Fruit fly (Drosophila melanogaster) whole organism, embryonic: ENCODE measurements around the gene CG6583.
A peak's percentile ranks its signal among the peaks of the same experiment; 100 is the strongest.

ENCODE experiments used
- ATbp ChIP-seq: fragments of 200-800 bp; sonication (Bioruptor generic); optimal IDR thresholded peaks from 2 replicates; lab custom pipeline; 2017; ENCODE audit warnings: missing biosample characterization, mild to moderate bottlenecking, missing genetic modification characterization, missing genetic modification reagents
- Asciz ChIP-seq: fragments of 200-800 bp; sonication (Bioruptor generic); optimal IDR thresholded peaks from 2 replicates; lab custom pipeline; 2017; ENCODE audit warnings: missing biosample characterization, mild to moderate bottlenecking, missing genetic modification characterization, missing genetic modification reagents
- CG10274 ChIP-seq: fragments of 200-800 bp; sonication (Bioruptor generic); optimal IDR thresholded peaks from 3 replicates; lab custom pipeline; 2017; ENCODE audit warnings: missing biosample characterization, mild to moderate bottlenecking, missing genetic modification characterization
- CG11247 ChIP-seq: fragments of 200-800 bp; sonication (Bioruptor generic); IDR thresholded peaks from 2 replicates; pipeline ENCODE4 v1.3.6; 2022; ENCODE audit warnings: missing biosample characterization, missing genetic modification characterization
- CG11504 ChIP-seq: fragments of 200-800 bp; sonication (Bioruptor generic); optimal IDR thresholded peaks from 3 replicates; lab custom pipeline; 2019; ENCODE audit warnings: missing biosample characterization, mild to moderate bottlenecking, missing genetic modification characterization, moderate library complexity
- CG13624 ChIP-seq: fragments of 200-800 bp; sonication (Bioruptor generic); optimal IDR thresholded peaks from 2 replicates; lab custom pipeline; 2016; ENCODE audit warnings: missing biosample characterization, missing genetic modification characterization
- CG14050 ChIP-seq: fragments of 200-800 bp; sonication (Bioruptor generic); IDR thresholded peaks from 3 replicates; pipeline ENCODE4 v1.3.6; 2022; ENCODE audit warnings: missing biosample characterization, missing genetic modification characterization
- CG15479 ChIP-seq: fragments of 200-800 bp; sonication (Bioruptor generic); optimal IDR thresholded peaks from 3 replicates; lab custom pipeline; 2019; ENCODE audit warnings: missing biosample characterization, mild to moderate bottlenecking, missing genetic modification characterization, moderate library complexity
- CG1792 ChIP-seq: fragments of 200-800 bp; sonication (Bioruptor generic); optimal IDR thresholded peaks from 2 replicates; lab custom pipeline; 2016; ENCODE audit warnings: missing biosample characterization, missing genetic modification characterization
- CG2889 ChIP-seq: fragments of 200-800 bp; sonication (Bioruptor generic); IDR thresholded peaks from 3 replicates; pipeline ENCODE4 v1.3.6; 2022; ENCODE audit warnings: missing biosample characterization, missing genetic modification characterization
- CG30403 ChIP-seq: fragments of 200-800 bp; sonication (Bioruptor generic); optimal IDR thresholded peaks from 3 replicates; lab custom pipeline; 2016; ENCODE audit warnings: missing biosample characterization, missing genetic modification characterization
- CG34422 ChIP-seq: fragments of 200-800 bp; sonication (Bioruptor generic); IDR thresholded peaks from 3 replicates; pipeline ENCODE4 v1.3.6; 2022; ENCODE audit warnings: missing biosample characterization, missing genetic modification characterization
- CG43689 ChIP-seq: fragments of 200-800 bp; sonication (Bioruptor generic); IDR thresholded peaks from 2 replicates; pipeline ENCODE4 v1.3.6; 2022; ENCODE audit warnings: missing biosample characterization, missing genetic modification characterization
- Deaf1 ChIP-seq: fragments of 200-800 bp; optimal IDR thresholded peaks from 3 replicates; lab custom pipeline; 2019; ENCODE audit warnings: missing biosample characterization, mild to moderate bottlenecking, missing genetic modification characterization, moderate library complexity
- Dfd ChIP-seq, 2 experiments: fragments of >200 bp; optimal IDR thresholded peaks; 2 replicates each; lab custom pipeline; 2017; ENCODE audit warnings: missing biosample characterization in 2 of 2, missing genetic modification characterization in 2 of 2
- Dip2 ChIP-seq: fragments of 200-800 bp; sonication (Bioruptor generic); IDR thresholded peaks from 2 replicates; pipeline ENCODE4 v1.3.6; 2022; ENCODE audit warnings: missing biosample characterization, missing genetic modification characterization
- E2f1 ChIP-seq: fragments of 200-800 bp; sonication (Bioruptor generic); IDR thresholded peaks from 2 replicates; pipeline ENCODE4 v1.3.6; 2022; ENCODE audit warnings: missing biosample characterization, missing genetic modification characterization
- Ets65A ChIP-seq: fragments of 200-800 bp; sonication (Bioruptor generic); peaks from one replicate; lab custom pipeline; 2016; ENCODE audit warnings: missing biosample characterization, missing genetic modification characterization
- HmgD ChIP-seq: fragments of 200-800 bp; sonication (Bioruptor generic); optimal IDR thresholded peaks from 3 replicates; lab custom pipeline; 2016; ENCODE audit warnings: missing biosample characterization, missing genetic modification characterization
- Jarid2 ChIP-seq: fragments of 200-800 bp; sonication (Bioruptor generic); optimal IDR thresholded peaks from 3 replicates; lab custom pipeline; 2017; ENCODE audit warnings: mild to moderate bottlenecking, missing biosample characterization, missing genetic modification reagents, missing genetic modification characterization
- Mad ChIP-seq: fragments of 200-800 bp; sonication (Bioruptor generic); optimal IDR thresholded peaks from 2 replicates; lab custom pipeline; 2016; ENCODE audit warnings: missing biosample characterization, missing genetic modification characterization
- NC2β ChIP-seq: fragments of 200-800 bp; sonication (Bioruptor generic); optimal IDR thresholded peaks from 2 replicates; lab custom pipeline; 2016; ENCODE audit warnings: missing biosample characterization, missing genetic modification characterization
- Neu2 ChIP-seq: fragments of 200-800 bp; sonication (Bioruptor generic); optimal IDR thresholded peaks from 3 replicates; lab custom pipeline; 2016; ENCODE audit warnings: missing biosample characterization, missing genetic modification characterization, borderline replicate concordance
- Scr ChIP-seq: fragments of 200-800 bp; sonication (Bioruptor generic); IDR thresholded peaks from 2 replicates; pipeline ENCODE4 v1.3.6; 2022; ENCODE audit warnings: missing biosample characterization, missing genetic modification characterization; ENCODE audit not compliant: partially characterized antibody
- Spps ChIP-seq: fragments of 200-800 bp; sonication (Bioruptor generic); optimal IDR thresholded peaks from 2 replicates; lab custom pipeline; 2018; ENCODE audit warnings: missing biosample characterization, mild to moderate bottlenecking, missing genetic modification characterization
- Trl ChIP-seq, 3 experiments: fragments of >200 bp in 2 of 3; fragments of 200-800 bp in 1 of 3; sonication (Bioruptor generic) in 1 of 3; optimal IDR thresholded peaks; 2 replicates in 1 of 3; 3 replicates in 2 of 3; lab custom pipeline; 2016 to 2017; ENCODE audit warnings: missing biosample characterization in 1 of 3, missing genetic modification characterization in 1 of 3
- abd-A ChIP-seq: fragments of 200-800 bp; sonication (Bioruptor generic); optimal IDR thresholded peaks from 3 replicates; lab custom pipeline; 2019; ENCODE audit warnings: missing biosample characterization, mild to moderate bottlenecking, missing genetic modification characterization, moderate library complexity
- dysf ChIP-seq: fragments of 200-800 bp; sonication (Bioruptor generic); IDR thresholded peaks from 3 replicates; pipeline ENCODE4 v1.3.6; 2022; ENCODE audit warnings: missing biosample characterization, missing genetic modification characterization
- gce ChIP-seq: fragments of 200-800 bp; sonication (Bioruptor generic); IDR thresholded peaks from 3 replicates; pipeline ENCODE4 v1.3.6; 2022; ENCODE audit warnings: missing biosample characterization, missing genetic modification characterization
- gcm ChIP-seq: fragments of 200-800 bp; sonication (Bioruptor generic); optimal IDR thresholded peaks from 2 replicates; lab custom pipeline; 2019; ENCODE audit warnings: missing biosample characterization, mild to moderate bottlenecking, missing genetic modification characterization, moderate library complexity
- gsb ChIP-seq: fragments of 200-800 bp; sonication (Bioruptor generic); IDR thresholded peaks from 2 replicates; pipeline ENCODE4 v1.3.6; 2022; ENCODE audit warnings: missing biosample characterization, missing genetic modification characterization
- hbn ChIP-seq: fragments of 200-800 bp; sonication (Bioruptor generic); IDR thresholded peaks from 2 replicates; pipeline ENCODE4 v1.3.6; 2022; ENCODE audit warnings: missing biosample characterization, missing genetic modification characterization; ENCODE audit not compliant: partially characterized antibody
- jumu ChIP-seq: fragments of 200-800 bp; sonication (Bioruptor generic); optimal IDR thresholded peaks from 3 replicates; lab custom pipeline; 2016; ENCODE audit warnings: missing biosample characterization, missing genetic modification characterization
- kay ChIP-seq: fragments of 200-800 bp; sonication (Bioruptor generic); optimal IDR thresholded peaks from 2 replicates; lab custom pipeline; 2016; ENCODE audit warnings: missing biosample characterization, missing genetic modification characterization
- nerfin-1 ChIP-seq: fragments of 200-800 bp; sonication (Bioruptor generic); optimal IDR thresholded peaks from 3 replicates; lab custom pipeline; 2019; ENCODE audit warnings: missing biosample characterization, mild to moderate bottlenecking, missing genetic modification characterization, moderate library complexity
- pho ChIP-seq: fragments of 200-800 bp; sonication (Bioruptor generic); optimal IDR thresholded peaks from 2 replicates; lab custom pipeline; 2016; ENCODE audit warnings: missing biosample characterization, missing genetic modification characterization
- phol ChIP-seq: fragments of 200-800 bp; sonication (Bioruptor generic); optimal IDR thresholded peaks from 3 replicates; lab custom pipeline; 2018; ENCODE audit warnings: missing biosample characterization, mild to moderate bottlenecking, missing genetic modification characterization, moderate library complexity
- psq ChIP-seq: fragments of 200-800 bp; sonication (Bioruptor generic); optimal IDR thresholded peaks from 2 replicates; lab custom pipeline; 2017; ENCODE audit warnings: missing biosample characterization, missing genetic modification characterization
- scrt ChIP-seq: fragments of 200-800 bp; sonication (Bioruptor generic); optimal IDR thresholded peaks from 2 replicates; lab custom pipeline; 2018; ENCODE audit warnings: missing biosample characterization, mild to moderate bottlenecking, missing genetic modification characterization, moderate library complexity
- sr ChIP-seq: fragments of 200-800 bp; sonication (Bioruptor generic); IDR thresholded peaks from 3 replicates; pipeline ENCODE4 v1.3.6; 2022; ENCODE audit warnings: missing biosample characterization, missing genetic modification characterization
- tap ChIP-seq: fragments of 200-800 bp; optimal IDR thresholded peaks from 3 replicates; lab custom pipeline; 2019; ENCODE audit warnings: missing biosample characterization, mild to moderate bottlenecking, missing genetic modification characterization, moderate library complexity
- twi ChIP-seq: fragments of 200-800 bp; optimal IDR thresholded peaks from 2 replicates; lab custom pipeline; 2019; ENCODE audit warnings: missing biosample characterization, mild to moderate bottlenecking, missing genetic modification characterization, moderate library complexity
- z ChIP-seq: fragments of 200-800 bp; sonication (Bioruptor generic); IDR thresholded peaks from 3 replicates; pipeline ENCODE4 v1.3.6; 2022; ENCODE audit warnings: missing biosample characterization, missing genetic modification characterization

The CG6583 gene

dm6 chr2L:12163941-12164340, 8.4 kb downstream of the CG6583 start, which contains the start of gene ZnT33D:
ZnT33D (plus strand) TSS chr2L:12164241.
- no peak for TF ChIP-seq dysf (GFP tag; lab: Robert Waterston, UW)
- no peak for TF ChIP-seq CG30403 (GFP tag; lab: Kevin White, UChicago)
- no peak for TF ChIP-seq twi (tag; lab: Kevin White, UChicago)
- no peak for TF ChIP-seq z (GFP tag; lab: Robert Waterston, UW)
- no peak for TF ChIP-seq Scr (GFP tag; lab: Robert Waterston, UW)
- no peak for TF ChIP-seq CG13624 (GFP tag; lab: Kevin White, UChicago)
- TF ChIP-seq Spps (tag; lab: Kevin White, UChicago) = no peak
- no peak for TF ChIP-seq gcm (GFP tag; lab: Kevin White, UChicago)
- TF ChIP-seq CG11247 = no peak
- TF ChIP-seq CG14050 = no peak
- no peak for TF ChIP-seq hbn (GFP tag; lab: Robert Waterston, UW)
- no peak for TF ChIP-seq CG43689
- TF ChIP-seq CG34422 (GFP tag; lab: Robert Waterston, UW) = no peak
- TF ChIP-seq psq (GFP tag; lab: Kevin White, UChicago) = no peak
- TF ChIP-seq Dfd (GFP tag; optimal IDR thresholded peaks at IDR 0.05; lab: Kevin White, UChicago) = no peak
- TF ChIP-seq HmgD = no peak

DNA sequence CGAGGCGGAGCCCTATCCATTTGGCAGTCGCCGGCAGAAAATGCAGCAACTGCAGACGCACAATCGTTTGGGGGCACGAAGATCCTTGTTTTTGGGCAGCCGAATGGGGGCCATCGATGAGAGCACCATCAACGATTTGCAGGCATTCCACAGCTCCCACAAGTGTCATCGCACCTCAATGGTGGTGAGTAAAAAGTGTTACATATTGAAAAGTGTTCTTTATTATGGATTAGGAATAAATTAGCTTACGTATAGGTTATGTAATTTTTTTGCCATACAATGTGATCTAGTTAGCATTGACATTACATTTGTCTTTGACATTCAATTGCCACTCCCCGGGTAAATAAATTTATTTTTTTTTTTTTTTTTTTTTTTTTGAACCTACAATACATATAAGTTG, 10.9 kb downstream of the CG6583 start, which contains the start of gene CG31861:
Gene CG31861 (plus strand): TSS at position 301 of the 400 bp plus-strand sequence.
- TF ChIP-seq Ets65A (GFP tag; lab: Kevin White, UChicago) (peak; percentile 89), E2f1 (no peak), Neu2 (no peak)

DNA sequence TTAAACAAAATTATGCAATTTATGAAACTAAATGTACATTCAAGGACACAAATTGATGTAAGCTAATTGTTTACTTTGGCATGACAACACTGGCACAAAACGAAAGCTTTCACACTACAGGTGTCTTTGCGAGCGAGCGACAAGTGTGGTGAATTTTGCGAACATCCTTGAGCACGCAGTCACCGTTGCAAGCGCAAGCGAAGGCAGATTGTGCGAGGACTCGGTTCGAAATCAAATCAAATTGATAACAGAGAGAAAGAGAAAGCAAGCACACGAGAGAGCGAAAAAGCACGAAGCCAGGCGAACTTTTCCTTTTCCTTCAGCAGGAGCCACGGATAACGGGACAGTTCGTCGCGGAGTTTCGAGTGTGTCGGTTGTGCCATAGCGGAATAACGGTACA, 29.9 kb downstream of the CG6583 start, which contains the start of gene CG31760:
Gene CG31760 (plus strand): TSS at position 342 of the 400 bp plus-strand sequence.
- TF ChIP-seq Trl (optimal IDR thresholded peaks at IDR 0.05; lab: Kevin White, UChicago) = peak; percentile 2 to 33
- no peak for TF ChIP-seq Trl (GFP tag; optimal IDR thresholded peaks at IDR 0.05; lab: Kevin White, UChicago)
- no peak for TF ChIP-seq psq (GFP tag; lab: Kevin White, UChicago)
- TF ChIP-seq CG1792 (GFP tag; lab: Kevin White, UChicago) = no peak
- no peak for TF ChIP-seq Dip2 (GFP tag; lab: Robert Waterston, UW)
- TF ChIP-seq nerfin-1 (tag; lab: Kevin White, UChicago) = no peak
- TF ChIP-seq CG15479 (GFP tag; lab: Kevin White, UChicago) = peak; percentile 56
- no peak for TF ChIP-seq gce
- TF ChIP-seq CG11504 (tag; lab: Kevin White, UChicago) = peak; percentile 84
- TF ChIP-seq scrt (GFP tag; lab: Kevin White, UChicago) = peak; percentile 91
- no peak for TF ChIP-seq gsb (GFP tag; lab: Robert Waterston, UW)
- no peak for TF ChIP-seq NC2β (GFP tag; lab: Kevin White, UChicago)
- no peak for TF ChIP-seq phol (tag; lab: Kevin White, UChicago)
- TF ChIP-seq tap (tag; lab: Kevin White, UChicago) = no peak
- no peak for TF ChIP-seq Asciz (GFP tag; lab: Kevin White, UChicago)
- TF ChIP-seq kay = no peak
- TF ChIP-seq pho (GFP tag; lab: Kevin White, UChicago) = no peak
- TF ChIP-seq CG10274 (GFP tag; lab: Kevin White, UChicago) = no peak
- no peak for TF ChIP-seq CG2889
- TF ChIP-seq Mad = no peak
- no peak for TF ChIP-seq sr (GFP tag; lab: Robert Waterston, UW)
- TF ChIP-seq twi (tag; lab: Kevin White, UChicago) = peak; percentile 4
- TF ChIP-seq Deaf1 = peak; percentile 96
- no peak for TF ChIP-seq jumu (GFP tag; lab: Kevin White, UChicago)
- TF ChIP-seq ATbp (GFP tag; lab: Kevin White, UChicago) = no peak
- peak; percentile 7 for TF ChIP-seq Jarid2 (GFP tag; lab: Kevin White, UChicago)
- peak; percentile 47 for TF ChIP-seq abd-A (tag; lab: Kevin White, UChicago)
